Fruit fly (Drosophila melanogaster): ENCODE data around the gene wat.

Gene wat

dm6 chr3R:29066285-29066684 is 46.1 kb upstream of the wat start (continued):
- TF ChIP-seq bsh (GFP tag; optimal IDR thresholded peaks at IDR 0.05) (no peak), CG30403 (GFP tag; optimal IDR thresholded peaks at IDR 0.05) (no peak), sisA (GFP tag; IDR thresholded peaks at IDR 0.05) (no peak), Spps (tag; optimal IDR thresholded peaks at IDR 0.05) (no peak), sqz (GFP tag; optimal IDR thresholded peaks at IDR 0.05) (no peak), CG17361 (GFP tag; IDR thresholded peaks at IDR 0.05) (no peak), CG14050 (GFP tag; IDR thresholded peaks at IDR 0.05) (no peak), Lpt (GFP tag; optimal IDR thresholded peaks at IDR 0.05) (no peak), unpg (GFP tag; optimal IDR thresholded peaks at IDR 0.05) (no peak), CG6254 (GFP tag; optimal IDR thresholded peaks at IDR 0.05) (no peak), CG2678 (tag; optimal IDR thresholded peaks at IDR 0.05) (peak; percentile 10), Atf3 (GFP tag; optimal IDR thresholded peaks at IDR 0.05) (no peak), Meics (GFP tag; optimal IDR thresholded peaks at IDR 0.05) (no peak), CG6813 (GFP tag; optimal IDR thresholded peaks at IDR 0.05) (peak; percentile 32), jigr1 (GFP tag; IDR thresholded peaks at IDR 0.05) (no peak), Mad (GFP tag; optimal IDR thresholded peaks at IDR 0.05) (no peak), Hr3 (GFP tag; optimal IDR thresholded peaks at IDR 0.05) (no peak), CG18764 (GFP tag; optimal IDR thresholded peaks at IDR 0.05) (no peak), caup (GFP tag; optimal IDR thresholded peaks at IDR 0.05; ENCODE audit: severe bottlenecking) (peak; percentile 9), CG12236 (GFP tag; optimal IDR thresholded peaks at IDR 0.05) (no peak), pho (GFP tag; optimal IDR thresholded peaks at IDR 0.05) (no peak), CG17568 (GFP tag; optimal IDR thresholded peaks at IDR 0.05) (no peak), CG1603 (tag; optimal IDR thresholded peaks at IDR 0.05) (peak; percentile 12), CG17385 (GFP tag; optimal IDR thresholded peaks at IDR 0.05) (no peak), NC2β (GFP tag; optimal IDR thresholded peaks at IDR 0.05) (no peak), btn (GFP tag; optimal IDR thresholded peaks at IDR 0.05) (no peak), twi (tag; optimal IDR thresholded peaks at IDR 0.05) (no peak), CG10267 (tag; optimal IDR thresholded peaks at IDR 0.05) (no peak), CG7963 (GFP tag; IDR thresholded peaks at IDR 0.05; ENCODE audit: partially characterized antibody) (no peak), maf-S (GFP tag; optimal IDR thresholded peaks at IDR 0.05) (no peak), nerfin-2 (GFP tag; IDR thresholded peaks at IDR 0.05; ENCODE audit: partially characterized antibody) (no peak), zfh2 (GFP tag; optimal IDR thresholded peaks at IDR 0.05) (no peak), CG6854 (GFP tag; optimal IDR thresholded peaks at IDR 0.05) (peak; percentile 15), sd (tag; optimal IDR thresholded peaks at IDR 0.05) (peak; percentile 21), MBD-R2 (GFP tag; IDR thresholded peaks at IDR 0.05) (no peak), her (GFP tag; optimal IDR thresholded peaks at IDR 0.05) (no peak), Hey (tag; optimal IDR thresholded peaks at IDR 0.05) (no peak), pzg (GFP tag; optimal IDR thresholded peaks at IDR 0.05) (no peak), shn (GFP tag; optimal IDR thresholded peaks at IDR 0.05) (no peak), CG10209 (GFP tag; optimal IDR thresholded peaks at IDR 0.05) (peak; percentile 19), kay (GFP tag; optimal IDR thresholded peaks at IDR 0.05) (no peak), CG10565 (GFP tag; optimal IDR thresholded peaks at IDR 0.05) (no peak), stwl (tag; optimal IDR thresholded peaks at IDR 0.05) (no peak), CG7372 (GFP tag; IDR thresholded peaks at IDR 0.05) (no peak), CG34224 (GFP tag; IDR thresholded peaks at IDR 0.05; ENCODE audit: partially characterized antibody) (no peak), sens-2 (GFP tag; IDR thresholded peaks at IDR 0.05) (no peak), CG13894 (tag; optimal IDR thresholded peaks at IDR 0.05) (no peak)

Measured in whole organism, embryonic.